Fruit fly (Drosophila melanogaster): Measurements from ENCODE around the gene Traf6.
A peak's percentile ranks its signal among the peaks of the same experiment; 100 is the strongest.

Gene Traf6

dm6 chrX:8176291-8177029 lies 19.3 kb upstream of the Traf6 start (continued):
- TF ChIP-seq CkIIα-i1 (GFP tag; IDR thresholded peaks at IDR 0.05), result no peak
- TF ChIP-seq Hmr (GFP tag; optimal IDR thresholded peaks at IDR 0.05), result no peak
- TF ChIP-seq CG11560 (tag; IDR thresholded peaks at IDR 0.05), result no peak
- no peak for TF ChIP-seq peb (GFP tag; IDR thresholded peaks at IDR 0.05)
- 0 out of 2 replicates have a peak, but pooled peaks have one; percentile 20 for TF ChIP-seq CG13287 (GFP tag; IDR thresholded peaks at IDR 0.05; ENCODE audit: partially characterized antibody)
- no peak for TF ChIP-seq CG17568 (GFP tag; optimal IDR thresholded peaks at IDR 0.05)
- no peak for TF ChIP-seq chm (GFP tag; IDR thresholded peaks at IDR 0.05)
- TF ChIP-seq Oaz (GFP tag; IDR thresholded peaks at IDR 0.05), result no peak
- no peak for TF ChIP-seq Mrtf (GFP tag; IDR thresholded peaks at IDR 0.05)
- TF ChIP-seq vnd (GFP tag; IDR thresholded peaks at IDR 0.05; ENCODE audit: partially characterized antibody), result no peak
- peak; percentile 5 for TF ChIP-seq CG8924 (tag; optimal IDR thresholded peaks at IDR 0.05)
- TF ChIP-seq zfh2 (GFP tag; optimal IDR thresholded peaks at IDR 0.05), result no peak
- TF ChIP-seq dm (GFP tag; optimal IDR thresholded peaks at IDR 0.05), result peak; percentile 11
- no peak for TF ChIP-seq ash1 (GFP tag; optimal IDR thresholded peaks at IDR 0.05)
- TF ChIP-seq bsh (GFP tag; optimal IDR thresholded peaks at IDR 0.05), result peak in 1 of 2 experiments; percentile 31
- TF ChIP-seq YL-1 (GFP tag; optimal IDR thresholded peaks at IDR 0.05), result peak; percentile 29
- peak; percentile 26; the same call in 1 of the 3 replicates for TF ChIP-seq CG34422 (GFP tag; IDR thresholded peaks at IDR 0.05)
- TF ChIP-seq kay (GFP tag; optimal IDR thresholded peaks at IDR 0.05), result no peak
- TF ChIP-seq hb (GFP tag; IDR thresholded peaks at IDR 0.05; ENCODE audit: partially characterized antibody), result no peak
- no peak for TF ChIP-seq CG12942 (GFP tag; optimal IDR thresholded peaks at IDR 0.05)
- no peak for TF ChIP-seq sim (GFP tag; IDR thresholded peaks at IDR 0.05)
- TF ChIP-seq Oli (tag; optimal IDR thresholded peaks at IDR 0.05), result no peak
- no peak for TF ChIP-seq run (tag; optimal IDR thresholded peaks at IDR 0.05)
- TF ChIP-seq HLHmδ (GFP tag; optimal IDR thresholded peaks at IDR 0.05), result no peak
- TF ChIP-seq CG15479 (GFP tag; optimal IDR thresholded peaks at IDR 0.05), result no peak
- no peak for TF ChIP-seq slbo (GFP tag; IDR thresholded peaks at IDR 0.05)
- no peak for TF ChIP-seq MTF-1 (GFP tag; optimal IDR thresholded peaks at IDR 0.05; ENCODE audit: borderline replicate concordance)
- no peak for TF ChIP-seq gsb (GFP tag; IDR thresholded peaks at IDR 0.05)
- no peak for TF ChIP-seq E2f2 (GFP tag; IDR thresholded peaks at IDR 0.05)
- no peak for TF ChIP-seq CG4328 (GFP tag; optimal IDR thresholded peaks at IDR 0.05)
- no peak for TF ChIP-seq chif (GFP tag; optimal IDR thresholded peaks at IDR 0.05)

- TF ChIP-seq Camta (GFP tag; optimal IDR thresholded peaks at IDR 0.05) (no peak), Gsc (GFP tag; IDR thresholded peaks at IDR 0.05) (no peak), CG5245 (GFP tag; optimal IDR thresholded peaks at IDR 0.05) (no peak), CG17912 (GFP tag; optimal IDR thresholded peaks at IDR 0.05) (no peak), Taf1 (GFP tag; IDR thresholded peaks at IDR 0.05) (no peak), CG30020 (tag; optimal IDR thresholded peaks at IDR 0.05) (no peak)
Observed at dm6 chrX:8170166-8170565, 13.0 kb upstream of the Traf6 start, which contains the start of gene CG2278. Gene CG2278 (minus strand): TSS chrX:8170266.

dm6 chrX:8165608-8166007 lies 8.4 kb upstream of the Traf6 start, which contains the start of gene Or7a:
Gene Or7a (minus strand): TSS chrX:8165708.
- TF ChIP-seq CG10274 (GFP tag; optimal IDR thresholded peaks at IDR 0.05) (no peak), CG10462 (GFP tag; optimal IDR thresholded peaks at IDR 0.05) (no peak), CG8388 (GFP tag; optimal IDR thresholded peaks at IDR 0.05) (no peak)

Data from whole organism, embryonic.